Worm (Caenorhabditis elegans) whole organism, L1 larva: ENCODE data around the gene T27A10.5.

ENCODE experiments used
- C04F5.9 ChIP-seq: sonication (generic microtip); optimal IDR thresholded peaks from 2 replicates; lab custom pipeline; 2016; ENCODE audit warnings: missing genetic modification characterization, missing compliant biosample characterization
- C16A3.4 ChIP-seq: fragments of 150-350 bp; optimal IDR thresholded peaks from 2 replicates; lab custom pipeline; 2014; ENCODE audit warnings: missing biosample characterization, missing genetic modification characterization
- F16B12.6 ChIP-seq: fragments of 150-350 bp; optimal IDR thresholded peaks from 2 replicates; lab custom pipeline; 2014; ENCODE audit warnings: missing biosample characterization, missing genetic modification characterization
- Y116A8C.19 ChIP-seq: sonication (generic microtip); optimal IDR thresholded peaks from 2 replicates; lab custom pipeline; 2016; ENCODE audit warnings: missing compliant biosample characterization, missing genetic modification characterization, borderline replicate concordance
- blmp-1 ChIP-seq: fragments of 150-350 bp; optimal IDR thresholded peaks from 2 replicates; lab custom pipeline; 2014; ENCODE audit warnings: missing biosample characterization, missing genetic modification characterization
- ceh-63 ChIP-seq: fragments of 200-800 bp; sonication (Bioruptor generic); optimal IDR thresholded peaks from 2 replicates; lab custom pipeline; 2018; ENCODE audit warnings: mild to moderate bottlenecking, missing genetic modification characterization, missing compliant biosample characterization
- ceh-82 ChIP-seq, 3 experiments: fragments of 150-350 bp in 1 of 3; sonication (generic microtip) in 2 of 3; optimal IDR thresholded peaks; 2 replicates each; lab custom pipeline; 2014 to 2017; ENCODE audit warnings: missing biosample characterization in 3 of 3, missing genetic modification characterization in 3 of 3
- dsc-1 ChIP-seq: sonication (generic microtip); optimal IDR thresholded peaks from 2 replicates; lab custom pipeline; 2016; ENCODE audit warnings: mild to moderate bottlenecking, missing genetic modification characterization, missing compliant biosample characterization
- efl-1 ChIP-seq, 4 experiments: fragments of 150-350 bp; optimal IDR thresholded peaks in 3 of 4; peaks in 1 of 4; 1 replicate in 1 of 4; 2 replicates in 3 of 4; lab custom pipeline; 2014; ENCODE audit warnings: missing biosample characterization in 2 of 4, missing genetic modification characterization in 2 of 4, missing genetic modification reagents in 2 of 4
- elt-2 ChIP-seq: sonication (generic microtip); optimal IDR thresholded peaks from 2 replicates; lab custom pipeline; 2016; ENCODE audit warnings: missing genetic modification characterization, mild to moderate bottlenecking, inconsistent platforms, missing compliant biosample characterization, missing genetic modification reagents
- elt-3 ChIP-seq, 6 experiments: fragments of 150-350 bp in 1 of 6; sonication (generic microtip); optimal IDR thresholded peaks; 2 replicates each; lab custom pipeline; 2017 to 2018; ENCODE audit warnings: missing biosample characterization in 6 of 6, missing genetic modification characterization in 6 of 6, inconsistent platforms in 1 of 6
- ets-5 ChIP-seq: fragments of 200-800 bp; sonication (Bioruptor generic); IDR thresholded peaks from 2 replicates; pipeline ENCODE4 v1.3.6; 2022; ENCODE audit warnings: missing genetic modification characterization, missing compliant biosample characterization
- fkh-4 ChIP-seq: sonication (generic microtip); optimal IDR thresholded peaks from 2 replicates; lab custom pipeline; 2016; ENCODE audit warnings: missing compliant biosample characterization, missing genetic modification characterization, borderline replicate concordance
- fos-1 ChIP-seq: fragments of 150-350 bp; optimal IDR thresholded peaks from 2 replicates; lab custom pipeline; 2014; ENCODE audit warnings: missing biosample characterization, missing genetic modification characterization
- hlh-4 ChIP-seq: sonication (generic microtip); optimal IDR thresholded peaks from 2 replicates; lab custom pipeline; 2016; ENCODE audit warnings: mild to moderate bottlenecking, missing genetic modification characterization, missing compliant biosample characterization
- isw-1 ChIP-seq: fragments of 200-800 bp; sonication (Bioruptor generic); IDR thresholded peaks from 2 replicates; pipeline ENCODE4 v1.3.6; 2022; ENCODE audit warnings: missing genetic modification characterization, missing compliant biosample characterization
- jun-1 ChIP-seq: fragments of 150-350 bp; optimal IDR thresholded peaks from 2 replicates; lab custom pipeline; 2014; ENCODE audit warnings: missing biosample characterization, missing genetic modification reagents, missing genetic modification characterization
- lin-13 ChIP-seq: fragments of 150-350 bp; optimal IDR thresholded peaks from 2 replicates; lab custom pipeline; 2014; ENCODE audit warnings: missing biosample characterization, missing genetic modification reagents, missing genetic modification characterization
- lin-15B ChIP-seq: fragments of 150-350 bp; sonication (generic microtip); optimal IDR thresholded peaks from 3 replicates; lab custom pipeline; 2014; ENCODE audit warnings: missing biosample characterization, missing genetic modification characterization
- lin-35 ChIP-seq, 2 experiments: fragments of 150-350 bp; optimal IDR thresholded peaks; 2 replicates each; lab custom pipeline; 2014; ENCODE audit warnings: missing biosample characterization in 2 of 2, missing genetic modification characterization in 2 of 2, missing genetic modification reagents in 2 of 2
- lir-3 ChIP-seq: sonication (generic microtip); optimal IDR thresholded peaks from 2 replicates; lab custom pipeline; 2016; ENCODE audit warnings: mild to moderate bottlenecking, missing genetic modification characterization, moderate library complexity, missing compliant biosample characterization; ENCODE audit not compliant: poor library complexity
- mdl-1 ChIP-seq, 2 experiments: fragments of 150-350 bp; optimal IDR thresholded peaks; 2 replicates each; lab custom pipeline; 2014 to 2017; ENCODE audit warnings: missing biosample characterization in 2 of 2, missing genetic modification characterization in 2 of 2, inconsistent platforms in 1 of 2
- mef-2 ChIP-seq: fragments of 150-350 bp; optimal IDR thresholded peaks from 2 replicates; lab custom pipeline; 2014; ENCODE audit warnings: missing biosample characterization, missing genetic modification characterization
- mep-1 ChIP-seq: fragments of 150-350 bp; optimal IDR thresholded peaks from 2 replicates; lab custom pipeline; 2014; ENCODE audit warnings: missing biosample characterization, missing genetic modification characterization
- nhr-19 ChIP-seq: fragments of 200-800 bp; sonication (Bioruptor generic); conservative IDR thresholded peaks from 2 replicates; pipeline ENCODE4 v1.3.6; 2022; ENCODE audit warnings: missing genetic modification characterization, missing compliant biosample characterization
- nhr-20 ChIP-seq: sonication (generic microtip); optimal IDR thresholded peaks from 2 replicates; lab custom pipeline; 2016; ENCODE audit warnings: mild to moderate bottlenecking, missing genetic modification characterization, missing compliant biosample characterization
- nhr-237 ChIP-seq: fragments of 150-350 bp; optimal IDR thresholded peaks from 2 replicates; lab custom pipeline; 2014; ENCODE audit warnings: missing biosample characterization, missing genetic modification characterization
- nhr-47 ChIP-seq: sonication (generic microtip); optimal IDR thresholded peaks from 2 replicates; lab custom pipeline; 2016; ENCODE audit warnings: mild to moderate bottlenecking, missing genetic modification characterization, moderate library complexity, missing compliant biosample characterization
- nhr-76 ChIP-seq: sonication (generic microtip); optimal IDR thresholded peaks from 2 replicates; lab custom pipeline; 2017; ENCODE audit warnings: missing biosample characterization, missing genetic modification characterization
- nhr-90 ChIP-seq: sonication (generic microtip); optimal IDR thresholded peaks from 2 replicates; lab custom pipeline; 2016; ENCODE audit warnings: mild to moderate bottlenecking, missing genetic modification characterization, missing compliant biosample characterization; ENCODE audit not compliant: poor library complexity
- pqm-1 ChIP-seq: sonication (generic microtip); optimal IDR thresholded peaks from 3 replicates; lab custom pipeline; 2017; ENCODE audit warnings: missing biosample characterization, missing genetic modification characterization
- skn-1 ChIP-seq: fragments of 150-350 bp; optimal IDR thresholded peaks from 2 replicates; lab custom pipeline; 2014; ENCODE audit warnings: missing biosample characterization, missing genetic modification characterization
- snpc-4 ChIP-seq: fragments of 150-350 bp; optimal IDR thresholded peaks from 2 replicates; lab custom pipeline; 2014; ENCODE audit warnings: missing biosample characterization, missing genetic modification characterization
- snu-23 ChIP-seq: sonication (generic microtip); optimal IDR thresholded peaks from 2 replicates; lab custom pipeline; 2016; ENCODE audit warnings: missing genetic modification characterization, missing compliant biosample characterization
- sox-4 ChIP-seq: sonication (generic microtip); optimal IDR thresholded peaks from 2 replicates; lab custom pipeline; 2016; ENCODE audit warnings: missing genetic modification characterization, missing compliant biosample characterization
- sptf-1 ChIP-seq: fragments of 150-350 bp; optimal IDR thresholded peaks from 2 replicates; lab custom pipeline; 2014; ENCODE audit warnings: missing biosample characterization, missing genetic modification characterization
- sup-37 ChIP-seq: fragments of 200-800 bp; sonication (Bioruptor generic); optimal IDR thresholded peaks from 2 replicates; lab custom pipeline; 2018; ENCODE audit warnings: mild to moderate bottlenecking, missing genetic modification characterization, missing compliant biosample characterization
- swsn-7 ChIP-seq: sonication (generic microtip); optimal IDR thresholded peaks from 2 replicates; lab custom pipeline; 2016; ENCODE audit warnings: missing genetic modification characterization, missing compliant biosample characterization
- tbx-2 ChIP-seq: sonication (generic microtip); optimal IDR thresholded peaks from 2 replicates; lab custom pipeline; 2016; ENCODE audit warnings: missing genetic modification characterization, missing compliant biosample characterization
- tlp-1 ChIP-seq: fragments of 150-350 bp; optimal IDR thresholded peaks from 2 replicates; lab custom pipeline; 2014; ENCODE audit warnings: missing biosample characterization, missing genetic modification characterization
- unc-130 ChIP-seq: fragments of 150-350 bp; optimal IDR thresholded peaks from 2 replicates; lab custom pipeline; 2017; ENCODE audit warnings: missing biosample characterization, missing genetic modification characterization, inconsistent platforms
- unc-86 ChIP-seq: sonication (generic microtip); optimal IDR thresholded peaks from 2 replicates; lab custom pipeline; 2016; ENCODE audit warnings: missing genetic modification characterization, missing compliant biosample characterization
- zag-1 ChIP-seq: fragments of 150-350 bp; optimal IDR thresholded peaks from 2 replicates; lab custom pipeline; 2014; ENCODE audit warnings: missing biosample characterization, missing genetic modification characterization
- ztf-11 ChIP-seq, 2 experiments: sonication (generic microtip); optimal IDR thresholded peaks; 2 replicates each; lab custom pipeline; 2016 to 2017; ENCODE audit warnings: missing genetic modification characterization in 2 of 2, missing biosample characterization in 1 of 2, missing compliant biosample characterization in 1 of 2

Gene T27A10.5

DNA sequence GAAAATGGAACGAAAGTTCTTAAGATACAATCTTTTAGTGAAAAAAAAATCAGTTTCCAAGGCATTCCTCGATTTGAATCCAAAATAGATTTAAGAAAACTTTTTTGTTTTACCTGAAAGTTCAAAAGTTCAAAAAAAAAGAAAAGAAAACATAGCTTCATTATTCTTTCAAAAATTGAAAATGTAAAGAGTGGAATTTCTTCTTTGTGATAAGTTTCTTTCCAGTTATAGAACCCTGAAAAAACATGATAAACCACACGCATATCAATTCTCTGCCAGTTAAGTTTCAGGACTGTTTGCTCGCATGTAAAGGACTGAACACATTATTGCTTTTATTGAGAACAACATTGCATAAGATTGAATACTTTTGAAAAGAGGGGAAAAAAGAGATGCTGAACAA is 38.4 kb upstream of the T27A10.5 start:
- TF ChIP-seq fos-1 (tag; lab: Kevin White, UChicago) (no peak), elt-3 (tag; optimal IDR thresholded peaks at IDR 0.05; lab: Kevin White, UChicago) (no peak), nhr-20 (no peak), pqm-1 (tag; lab: Kevin White, UChicago) (no peak), Y116A8C.19 (tag; lab: Kevin White, UChicago) (no peak), nhr-76 (no peak), snu-23 (GFP tag; lab: Kevin White, UChicago) (no peak), blmp-1 (tag; lab: Kevin White, UChicago) (no peak), efl-1 (optimal IDR thresholded peaks at IDR 0.05; lab: Kevin White, UChicago) (no peak), efl-1 (GFP tag; optimal IDR thresholded peaks at IDR 0.05 in 1 of 2; lab: Kevin White, UChicago) (no peak), lin-15B (tag; lab: Kevin White, UChicago) (no peak), isw-1 (GFP tag; lab: Robert Waterston, UW) (no peak), lin-35 (GFP tag; optimal IDR thresholded peaks at IDR 0.05; lab: Kevin White, UChicago) (no peak), tlp-1 (tag; lab: Kevin White, UChicago) (no peak), jun-1 (tag; lab: Kevin White, UChicago) (no peak), dsc-1 (tag; lab: Kevin White, UChicago) (no peak), C04F5.9 (no peak), hlh-4 (tag; lab: Kevin White, UChicago) (no peak)

DNA sequence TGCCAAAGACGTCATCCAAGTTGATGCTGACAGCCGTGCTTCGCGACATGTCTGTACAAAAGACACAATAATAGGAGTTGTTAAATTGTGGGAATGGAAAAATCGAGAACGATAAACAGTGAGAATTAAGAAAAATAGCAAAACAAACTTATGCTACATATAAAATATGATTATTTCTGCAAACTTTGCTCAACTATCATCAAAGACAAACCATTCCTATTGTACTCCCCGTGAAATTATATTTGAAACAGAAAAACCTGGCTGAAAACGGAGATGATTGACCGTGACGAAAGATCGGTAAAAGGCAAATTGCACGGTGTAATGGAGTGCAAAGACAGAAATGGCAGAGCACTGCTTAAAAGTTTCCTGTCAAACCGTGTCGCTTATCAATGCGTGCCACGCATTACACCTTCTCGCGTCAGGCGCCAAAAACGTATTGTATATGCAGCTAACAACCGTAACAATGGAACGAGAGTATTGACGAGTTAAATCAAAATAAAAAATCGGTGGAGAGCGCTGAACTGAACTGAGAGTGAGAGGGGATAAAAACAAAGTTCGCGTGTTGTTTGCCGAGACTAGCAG is 37.8 kb upstream of the T27A10.5 start, which contains the start of gene C18B2.5:
Gene C18B2.5 (minus strand): TSS at position 51 of the 582 bp plus-strand sequence.
- TF ChIP-seq sptf-1 (tag; lab: Kevin White, UChicago) = no peak
- TF ChIP-seq elt-2 (tag; lab: Kevin White, UChicago) = peak; percentile 35
- no peak for TF ChIP-seq efl-1 (optimal IDR thresholded peaks at IDR 0.05; lab: Kevin White, UChicago)
- peak in 1 of 2 experiments; percentile 72 for TF ChIP-seq efl-1 (GFP tag; optimal IDR thresholded peaks at IDR 0.05 in 1 of 2; lab: Kevin White, UChicago)

DNA sequence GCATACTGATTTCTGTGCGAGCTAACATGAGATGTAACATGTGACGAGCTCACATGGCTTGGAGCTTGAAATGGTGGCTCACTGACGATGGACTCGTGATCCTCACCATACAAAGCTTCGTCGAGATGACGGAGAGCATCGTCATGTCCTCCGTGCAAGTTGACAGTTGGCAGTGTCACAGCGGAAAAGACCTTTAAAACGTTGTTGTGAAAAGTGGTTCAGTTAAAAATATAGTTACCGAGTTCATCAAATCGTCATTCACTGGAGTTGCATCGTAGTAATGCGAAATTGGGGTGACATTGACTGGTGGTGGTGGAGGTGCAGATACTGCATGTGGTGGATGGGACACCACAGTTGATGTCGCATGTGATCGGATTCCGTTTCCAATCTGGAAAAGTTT is 37.1 kb upstream of the T27A10.5 start:
- no peak for TF ChIP-seq nhr-90 (tag; lab: Kevin White, UChicago)
- no peak for TF ChIP-seq lin-35 (GFP tag; optimal IDR thresholded peaks at IDR 0.05; lab: Kevin White, UChicago)
- no peak for TF ChIP-seq tlp-1 (tag; lab: Kevin White, UChicago)
- TF ChIP-seq fkh-4 (tag; lab: Kevin White, UChicago) = no peak
- TF ChIP-seq lir-3 = no peak
- no peak for TF ChIP-seq mef-2 (tag; lab: Kevin White, UChicago)
- no peak for TF ChIP-seq mep-1 (tag; lab: Kevin White, UChicago)
- TF ChIP-seq zag-1 (tag; lab: Kevin White, UChicago) = no peak
- TF ChIP-seq unc-130 = no peak
- TF ChIP-seq ceh-63 (GFP tag; lab: Kevin White, UChicago) = no peak
- TF ChIP-seq blmp-1 (tag; lab: Kevin White, UChicago) = no peak
- TF ChIP-seq fos-1 (tag; lab: Kevin White, UChicago) = no peak

DNA sequence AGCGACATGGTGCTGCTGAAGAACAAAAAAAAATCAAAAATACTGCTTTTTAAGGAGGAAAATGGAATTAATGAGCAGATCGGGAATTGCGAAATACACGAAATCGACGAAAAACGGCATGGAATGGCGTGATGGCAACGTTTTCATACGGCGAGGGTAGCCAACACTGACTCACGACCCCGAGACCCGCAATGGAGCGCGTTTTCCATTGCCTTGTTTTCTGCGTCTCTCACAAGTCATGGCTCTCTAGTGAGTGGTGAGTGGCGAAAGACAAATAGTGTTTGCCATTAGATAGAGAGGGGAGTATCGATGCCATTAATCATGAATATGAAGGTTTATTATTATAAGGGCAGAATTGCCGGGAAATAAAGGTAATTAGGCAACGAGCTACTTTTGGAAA is 32.3 kb upstream of the T27A10.5 start, which contains the start of gene C18B2.4:
Gene C18B2.4 (minus strand): TSS at position 15 of the 400 bp plus-strand sequence.
- TF ChIP-seq skn-1 (tag; lab: Kevin White, UChicago) (peak; percentile 84), sox-4 (tag; lab: Kevin White, UChicago) (no peak), elt-3 (tag; optimal IDR thresholded peaks at IDR 0.05; lab: Kevin White, UChicago) (peak in 1 of 6 experiments; percentile 1), ztf-11 (tag; optimal IDR thresholded peaks at IDR 0.05; lab: Kevin White, UChicago) (peak in 1 of 2 experiments; percentile 4), jun-1 (tag; lab: Kevin White, UChicago) (peak; percentile 77), nhr-19 (GFP tag; lab: Robert Waterston, UW) (peak; percentile 59), nhr-237 (tag; lab: Kevin White, UChicago) (peak; percentile 15), snpc-4 (tag; lab: Kevin White, UChicago) (peak; percentile 64), isw-1 (GFP tag; lab: Robert Waterston, UW) (peak; percentile 58), C16A3.4 (tag; lab: Kevin White, UChicago) (peak; percentile 80), dsc-1 (tag; lab: Kevin White, UChicago) (peak; percentile 45), unc-86 (tag; lab: Kevin White, UChicago) (peak; percentile 48), mdl-1 (tag; optimal IDR thresholded peaks at IDR 0.05; lab: Kevin White, UChicago) (peak in 1 of 2 experiments; percentile 75), sup-37 (no peak), ceh-82 (tag; optimal IDR thresholded peaks at IDR 0.05; lab: Kevin White, UChicago) (peak; percentile 45 to 82 (median 67)), ets-5 (GFP tag; lab: Robert Waterston, UW) (no peak), fkh-4 (tag; lab: Kevin White, UChicago) (no peak), nhr-47 (peak; percentile 68), nhr-76 (no peak), mep-1 (tag; lab: Kevin White, UChicago) (peak; percentile 69), swsn-7 (tag; lab: Kevin White, UChicago) (peak; percentile 40), tbx-2 (tag; lab: Kevin White, UChicago) (peak; percentile 69), lin-13 (GFP tag; lab: Kevin White, UChicago) (no peak), elt-2 (tag; lab: Kevin White, UChicago) (peak; percentile 36), F16B12.6 (tag; lab: Kevin White, UChicago) (peak; percentile 48)
